Worm (Caenorhabditis elegans) whole organism, early embryonic: ENCODE measurements around the gene rps-8.

Source experiments
- B0310.2 ChIP-seq: sonication (generic microtip); optimal IDR thresholded peaks from 2 replicates; lab custom pipeline; 2016; ENCODE audit warnings: mild to moderate bottlenecking, missing genetic modification characterization, missing compliant biosample characterization
- F13C5.2 ChIP-seq: sonication (generic microtip); optimal IDR thresholded peaks from 2 replicates; lab custom pipeline; 2017; ENCODE audit warnings: mild to moderate bottlenecking, missing genetic modification characterization, inconsistent platforms, missing compliant biosample characterization
- aly-1 ChIP-seq: sonication (generic microtip); optimal IDR thresholded peaks from 2 replicates; lab custom pipeline; 2016; ENCODE audit warnings: missing genetic modification characterization, missing compliant biosample characterization
- ama-1 ChIP-seq: fragments of 150-350 bp; optimal IDR thresholded peaks from 2 replicates; lab custom pipeline; 2014
- ceh-13 ChIP-seq: fragments of 200-800 bp; sonication (Bioruptor generic); optimal IDR thresholded peaks from 2 replicates; lab custom pipeline; 2018; ENCODE audit warnings: mild to moderate bottlenecking, missing genetic modification characterization, missing compliant biosample characterization
- ets-7 ChIP-seq: sonication (generic microtip); optimal IDR thresholded peaks from 2 replicates; lab custom pipeline; 2016; ENCODE audit warnings: missing genotype, missing genetic modification characterization, missing compliant biosample characterization
- flt-1 ChIP-seq: fragments of 200-800 bp; sonication (Bioruptor generic); IDR thresholded peaks from 2 replicates; pipeline ENCODE4 v1.3.6; 2022; ENCODE audit warnings: missing genetic modification characterization, missing compliant biosample characterization
- hmbx-1 ChIP-seq: sonication (generic microtip); optimal IDR thresholded peaks from 2 replicates; lab custom pipeline; 2016; ENCODE audit warnings: mild to moderate bottlenecking, missing genetic modification characterization, missing compliant biosample characterization
- hmg-4 ChIP-seq: fragments of 200-800 bp; sonication (Bioruptor generic); optimal IDR thresholded peaks from 2 replicates; lab custom pipeline; 2018; ENCODE audit warnings: mild to moderate bottlenecking, missing genetic modification characterization, missing compliant biosample characterization
- scrt-1 ChIP-seq: fragments of 200-800 bp; sonication (Bioruptor generic); IDR thresholded peaks from 2 replicates; pipeline ENCODE4 v1.3.6; 2022; ENCODE audit warnings: missing genetic modification characterization, missing compliant biosample characterization
- tbx-37 ChIP-seq: fragments of 200-800 bp; sonication (Bioruptor generic); conservative IDR thresholded peaks from 2 replicates; pipeline ENCODE4 v1.3.6; 2022; ENCODE audit warnings: missing genetic modification reagents, missing genetic modification characterization, missing compliant biosample characterization
- tra-4 ChIP-seq: sonication (generic microtip); optimal IDR thresholded peaks from 2 replicates; lab custom pipeline; 2017; ENCODE audit warnings: missing genetic modification characterization, missing compliant biosample characterization

DNA sequence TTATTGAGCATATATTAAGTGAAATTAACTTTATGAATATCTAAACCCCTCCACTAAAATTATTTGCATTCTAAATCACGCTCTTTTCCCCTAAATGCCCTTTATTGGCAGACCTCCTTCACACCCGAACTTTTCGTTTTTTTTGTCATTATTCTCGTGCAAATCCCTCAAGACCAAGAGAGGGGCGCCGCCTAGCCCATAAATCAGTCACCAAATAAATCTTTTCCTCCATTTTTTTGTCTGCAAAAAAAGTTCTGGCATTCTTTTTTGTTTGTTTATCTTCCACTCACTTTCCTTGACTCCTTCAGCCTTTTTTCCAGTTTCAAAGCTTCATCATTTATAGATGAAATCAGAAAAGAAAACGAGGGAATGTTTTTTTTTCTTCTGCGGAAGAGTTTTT is 5.2 kb upstream of the rps-8 start:
- TF ChIP-seq ets-7 (tag; lab: Kevin White, UChicago): no peak
- no peak for TF ChIP-seq hmbx-1 (tag; lab: Kevin White, UChicago)
- TF ChIP-seq ama-1 (lab: Kevin White, UChicago): no peak
- TF ChIP-seq B0310.2 (tag; lab: Kevin White, UChicago): no peak
- no peak for TF ChIP-seq tbx-37 (GFP tag; lab: Robert Waterston, UW)
- no peak for TF ChIP-seq flt-1 (GFP tag; lab: Robert Waterston, UW)
- TF ChIP-seq ceh-13 (GFP tag; lab: Kevin White, UChicago): no peak
- TF ChIP-seq hmg-4 (GFP tag; lab: Kevin White, UChicago): no peak
- no peak for TF ChIP-seq aly-1 (tag; lab: Kevin White, UChicago)
- TF ChIP-seq tra-4 (tag; lab: Kevin White, UChicago): no peak
- TF ChIP-seq scrt-1 (GFP tag; lab: Robert Waterston, UW): no peak
- TF ChIP-seq F13C5.2 (tag; lab: Kevin White, UChicago): no peak
